Fruit fly (Drosophila melanogaster) whole organism, pupa: Measurements from ENCODE around the gene alpha-Man-IIb.

Experiments used
- CG32121 ChIP-seq: fragments of 200-800 bp; sonication (Bioruptor generic); IDR thresholded peaks from 2 replicates; pipeline ENCODE4 v1.3.6; 2022; ENCODE audit warnings: missing biosample characterization, missing genetic modification characterization
- CG34367 ChIP-seq: fragments of 200-800 bp; sonication (Bioruptor generic); optimal IDR thresholded peaks from 2 replicates; lab custom pipeline; 2018; ENCODE audit warnings: missing biosample characterization, mild to moderate bottlenecking, missing genetic modification characterization
- CG4496 ChIP-seq: fragments of 200-800 bp; sonication (Bioruptor generic); IDR thresholded peaks from 3 replicates; pipeline ENCODE4 v1.3.6; 2022; ENCODE audit warnings: missing biosample characterization, missing genetic modification characterization
- D1 ChIP-seq: fragments of 200-800 bp; sonication (Bioruptor generic); optimal IDR thresholded peaks from 2 replicates; lab custom pipeline; 2018; ENCODE audit warnings: missing biosample characterization, mild to moderate bottlenecking, missing genetic modification characterization, moderate library complexity
- EcR ChIP-seq: fragments of 200-800 bp; sonication (Bioruptor generic); optimal IDR thresholded peaks from 3 replicates; lab custom pipeline; 2019; ENCODE audit warnings: missing biosample characterization, missing genetic modification characterization, mild to moderate bottlenecking, moderate library complexity, missing genetic modification reagents
- Ets98B ChIP-seq: fragments of 200-800 bp; sonication (Bioruptor generic); IDR thresholded peaks from 2 replicates; pipeline ENCODE4 v1.3.6; 2022; ENCODE audit warnings: missing biosample characterization, missing genetic modification characterization
- Snoo ChIP-seq: fragments of 200-800 bp; sonication (Bioruptor generic); optimal IDR thresholded peaks from 3 replicates; lab custom pipeline; 2017; ENCODE audit warnings: missing biosample characterization, mild to moderate bottlenecking, missing genetic modification characterization, inconsistent platforms
- gl ChIP-seq: fragments of 200-800 bp; sonication (Bioruptor generic); optimal IDR thresholded peaks from 2 replicates; lab custom pipeline; 2018; ENCODE audit warnings: missing biosample characterization, mild to moderate bottlenecking, missing genetic modification characterization

- TF ChIP-seq EcR (GFP tag; lab: Kevin White, UChicago): no peak
- no peak for TF ChIP-seq D1 (tag; lab: Kevin White, UChicago)
- no peak for TF ChIP-seq CG4496 (GFP tag; lab: Robert Waterston, UW)
- no peak for TF ChIP-seq gl (tag; lab: Kevin White, UChicago)
- no peak for TF ChIP-seq CG34367
- no peak for TF ChIP-seq Ets98B (GFP tag; lab: Robert Waterston, UW)
- no peak for TF ChIP-seq Snoo (tag; lab: Kevin White, UChicago)
- no peak for TF ChIP-seq CG32121 (GFP tag; lab: Robert Waterston, UW)
Observed at dm6 chr3R:15857189-15857767, 53.2 kb downstream of the alpha-Man-IIb start, which contains the start of gene Hmt-1.
